Fruit fly (Drosophila melanogaster): ENCODE data around the gene CG6163.

Gene CG6163

DNA sequence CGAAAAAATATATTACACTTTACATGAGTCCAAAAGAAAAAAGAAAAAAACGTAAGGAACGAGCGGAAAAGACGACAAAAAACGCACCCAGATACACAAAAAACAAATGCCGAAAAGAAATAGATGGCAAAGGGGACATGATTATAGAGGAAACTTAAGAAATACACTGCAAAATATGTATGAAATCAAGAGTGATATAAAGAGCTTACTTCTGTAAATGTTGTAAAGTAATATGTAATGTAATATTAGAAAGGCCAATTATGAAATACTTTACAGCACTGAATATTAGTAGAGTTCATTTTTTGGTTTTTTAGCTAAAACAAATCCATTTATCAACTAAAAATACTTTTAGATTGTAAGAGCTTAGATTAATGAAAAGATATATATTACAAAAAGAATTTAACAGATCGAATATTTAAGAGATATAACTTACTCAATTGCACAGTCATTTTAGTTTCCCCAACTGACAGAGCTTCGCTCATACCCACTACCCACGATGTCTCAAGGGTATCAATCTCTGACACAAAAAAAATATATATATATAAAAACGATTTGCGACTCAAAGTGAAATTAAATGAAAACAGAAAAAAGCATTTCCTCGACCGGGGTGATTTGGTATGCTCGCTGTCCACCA is 20.3 kb upstream of the CG6163 start:
- TF ChIP-seq dsf (GFP tag; optimal IDR thresholded peaks at IDR 0.05; ENCODE audit: borderline replicate concordance) (no peak), rgr (GFP tag; optimal IDR thresholded peaks at IDR 0.05) (no peak), sv (GFP tag; optimal IDR thresholded peaks at IDR 0.05) (no peak), h (GFP tag; optimal IDR thresholded peaks at IDR 0.05) (no peak), dl (GFP tag; optimal IDR thresholded peaks at IDR 0.05; ENCODE audit: insufficient read depth in 1 of 2, partially characterized antibody in 2 of 2) (no peak), N (GFP tag; optimal IDR thresholded peaks at IDR 0.05) (no peak)

- TF ChIP-seq fru (GFP tag; optimal IDR thresholded peaks at IDR 0.05), result peak; percentile 38
- no peak for TF ChIP-seq Dif (GFP tag; optimal IDR thresholded peaks at IDR 0.05; ENCODE audit: partially characterized antibody)
- peak; percentile 13 for TF ChIP-seq psq (GFP tag; optimal IDR thresholded peaks at IDR 0.05)
- TF ChIP-seq CG32264 (GFP tag; optimal IDR thresholded peaks at IDR 0.05), result no peak
- peak; percentile 6 for TF ChIP-seq woc (GFP tag; optimal IDR thresholded peaks at IDR 0.05)
- TF ChIP-seq h (GFP tag; optimal IDR thresholded peaks at IDR 0.05), result no peak
Measured at dm6 chr3L:11384225-11384624, 19.5 kb upstream of the CG6163 start.

- TF ChIP-seq psq (GFP tag; optimal IDR thresholded peaks at IDR 0.05), result peak; percentile 40
- TF ChIP-seq foxo (GFP tag; optimal IDR thresholded peaks at IDR 0.05), result no peak
- TF ChIP-seq Sp1 (GFP tag; optimal IDR thresholded peaks at IDR 0.05), result peak; percentile 10
- peak; percentile 53 for TF ChIP-seq HLH106 (tag; optimal IDR thresholded peaks at IDR 0.05)
- TF ChIP-seq dl (GFP tag; optimal IDR thresholded peaks at IDR 0.05; ENCODE audit: insufficient read depth in 1 of 2, partially characterized antibody in 2 of 2), result no peak
- peak; percentile 47 for TF ChIP-seq woc (GFP tag; optimal IDR thresholded peaks at IDR 0.05)
- TF ChIP-seq dmrt93B (GFP tag; optimal IDR thresholded peaks at IDR 0.05), result peak; percentile 32
- peak; percentile 62 for TF ChIP-seq fru (GFP tag; optimal IDR thresholded peaks at IDR 0.05)
- peak; percentile 31 for TF ChIP-seq h (GFP tag; optimal IDR thresholded peaks at IDR 0.05)
- TF ChIP-seq tai (GFP tag; optimal IDR thresholded peaks at IDR 0.05), result no peak
Measured at dm6 chr3L:11382748-11383424, 18.2 kb upstream of the CG6163 start.

DNA sequence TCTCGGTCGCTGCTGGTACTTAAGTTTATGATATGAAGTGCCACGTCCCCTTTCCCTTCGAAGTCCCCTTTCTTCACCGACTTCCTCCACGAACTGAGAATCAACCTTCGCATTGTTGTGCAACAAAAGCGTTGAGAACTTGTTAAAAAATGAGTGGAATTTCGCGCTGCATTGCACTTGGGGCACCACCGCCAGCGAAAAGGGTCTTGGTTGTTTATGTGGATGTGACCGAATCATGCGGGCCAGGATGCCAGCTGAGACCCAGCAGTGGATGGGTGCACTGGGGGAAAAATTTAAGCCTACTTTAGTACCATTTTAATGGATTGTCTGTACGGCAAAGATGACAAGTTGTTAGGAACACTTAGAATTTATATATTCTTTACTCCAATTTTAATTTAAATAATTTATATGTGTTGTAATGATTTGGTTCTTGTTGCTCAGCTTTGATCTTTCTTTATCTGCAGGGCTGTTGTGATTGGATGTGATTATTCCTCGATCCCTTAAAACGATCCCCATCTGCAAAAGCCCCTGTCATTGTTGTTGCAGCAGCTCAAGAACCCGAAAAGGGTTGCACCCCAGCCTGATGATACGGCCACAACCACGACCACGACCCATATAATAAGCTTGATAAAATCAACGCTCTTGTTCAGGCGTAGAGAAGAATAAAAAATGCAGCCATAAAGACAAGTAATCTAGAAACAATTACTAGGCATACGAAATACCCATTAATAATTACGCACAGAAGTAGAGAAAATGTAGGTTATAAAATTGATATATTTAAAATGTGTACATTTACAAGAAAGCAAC is 17.5 kb upstream of the CG6163 start:
- TF ChIP-seq Myc (optimal IDR thresholded peaks at IDR 0.05) (no peak), HLH106 (tag; optimal IDR thresholded peaks at IDR 0.05) (peak; percentile 52), foxo (GFP tag; optimal IDR thresholded peaks at IDR 0.05) (peak in 1 of 2 experiments; percentile 64), pan (optimal IDR thresholded peaks at IDR 0.05) (no peak), GATAd (GFP tag; optimal IDR thresholded peaks at IDR 0.05) (no peak), psq (GFP tag; optimal IDR thresholded peaks at IDR 0.05) (peak; percentile 52), Vsx2 (GFP tag; optimal IDR thresholded peaks at IDR 0.05; ENCODE audit: partially characterized antibody) (peak; percentile 1), Jra (GFP tag; optimal IDR thresholded peaks at IDR 0.05) (no peak), Dif (GFP tag; optimal IDR thresholded peaks at IDR 0.05; ENCODE audit: partially characterized antibody) (peak; percentile 21), OdsH (GFP tag; optimal IDR thresholded peaks at IDR 0.05) (peak; percentile 57), Rel (GFP tag; optimal IDR thresholded peaks at IDR 0.05) (no peak), Rel (tag; optimal IDR thresholded peaks at IDR 0.05) (peak; percentile 8), fru (GFP tag; optimal IDR thresholded peaks at IDR 0.05) (peak; percentile 41), dmrt93B (GFP tag; optimal IDR thresholded peaks at IDR 0.05) (no peak), h (GFP tag; optimal IDR thresholded peaks at IDR 0.05) (peak; percentile 45), CrebA (GFP tag; optimal IDR thresholded peaks at IDR 0.05; ENCODE audit: borderline replicate concordance) (no peak), dl (GFP tag; optimal IDR thresholded peaks at IDR 0.05; ENCODE audit: insufficient read depth in 1 of 2, partially characterized antibody in 2 of 2) (no peak), br (GFP tag; optimal IDR thresholded peaks at IDR 0.05) (peak; percentile 52), brk (GFP tag; optimal IDR thresholded peaks at IDR 0.05) (no peak), sage (GFP tag; optimal IDR thresholded peaks at IDR 0.05) (peak; percentile 43), Hnf4 (GFP tag; optimal IDR thresholded peaks at IDR 0.05) (peak; percentile 13), rgr (GFP tag; optimal IDR thresholded peaks at IDR 0.05) (peak; percentile 56), N (GFP tag; optimal IDR thresholded peaks at IDR 0.05) (no peak), ey (GFP tag; optimal IDR thresholded peaks at IDR 0.05) (peak; percentile 51), Sp1 (GFP tag; optimal IDR thresholded peaks at IDR 0.05) (peak; percentile 9)

Measured in whole organism, wandering third instar larva.